Worm (Caenorhabditis elegans) whole organism, young adult: ENCODE data around the gene W06G6.2.

ENCODE experiments used
- F52B5.7 ChIP-seq: sonication (generic microtip); optimal IDR thresholded peaks from 2 replicates; lab custom pipeline; 2016; ENCODE audit warnings: mild to moderate bottlenecking, missing genetic modification characterization, missing compliant biosample characterization
- Y95B8A.8 ChIP-seq: fragments of 200-800 bp; sonication (Bioruptor generic); IDR thresholded peaks from 2 replicates; pipeline ENCODE4 v1.3.6; 2022; ENCODE audit warnings: missing genetic modification reagents, missing genetic modification characterization, missing compliant biosample characterization
- bed-1 ChIP-seq: fragments of 200-800 bp; sonication (Bioruptor generic); IDR thresholded peaks from 2 replicates; pipeline ENCODE4 v1.3.6; 2022; ENCODE audit warnings: missing genetic modification reagents, missing genetic modification characterization, missing compliant biosample characterization
- cebp-2 ChIP-seq: fragments of 200-800 bp; sonication (Bioruptor generic); IDR thresholded peaks from 2 replicates; pipeline ENCODE4 v1.3.6; 2022; ENCODE audit warnings: missing genetic modification characterization, missing compliant biosample characterization
- lin-26 ChIP-seq: fragments of 200-800 bp; sonication (Bioruptor generic); IDR thresholded peaks from 2 replicates; pipeline ENCODE4 v1.3.6; 2022; ENCODE audit warnings: missing genetic modification reagents, missing genetic modification characterization, missing compliant biosample characterization
- lin-54 ChIP-seq: fragments of 200-800 bp; sonication (Bioruptor generic); optimal IDR thresholded peaks from 2 replicates; lab custom pipeline; 2018; ENCODE audit warnings: mild to moderate bottlenecking, missing genetic modification characterization, missing compliant biosample characterization
- nhr-90 ChIP-seq: sonication (generic microtip); optimal IDR thresholded peaks from 2 replicates; lab custom pipeline; 2016; ENCODE audit warnings: missing genotype, mild to moderate bottlenecking, missing genetic modification characterization, missing compliant biosample characterization
- snpc-1.1 ChIP-seq: sonication (generic microtip); optimal IDR thresholded peaks from 2 replicates; lab custom pipeline; 2017; ENCODE audit warnings: missing genetic modification characterization, mild to moderate bottlenecking, missing compliant biosample characterization, antibody characterized with exemption, moderate library complexity, missing genotype, missing genetic modification reagents; ENCODE audit not compliant: insufficient read depth
- snpc-4 ChIP-seq, 5 experiments: fragments of 150-350 bp in 1 of 5; sonication (generic microtip) in 4 of 5; optimal IDR thresholded peaks; 2 replicates each; lab custom pipeline; 2014 to 2018; ENCODE audit warnings: missing genetic modification characterization in 5 of 5, missing biosample characterization in 3 of 5, antibody characterized with exemption in 2 of 5, mild to moderate bottlenecking in 2 of 5, missing compliant biosample characterization in 2 of 5, missing genotype in 2 of 5, moderate library complexity in 2 of 5, missing genetic modification reagents in 1 of 5

- TF ChIP-seq snpc-1.1 (tag; lab: Kevin White, UChicago) (no peak), F52B5.7 (tag; lab: Kevin White, UChicago) (no peak), cebp-2 (GFP tag; lab: Robert Waterston, UW) (no peak), bed-1 (GFP tag; lab: Robert Waterston, UW) (no peak), Y95B8A.8 (no peak), lin-54 (GFP tag; lab: Kevin White, UChicago) (no peak), nhr-90 (tag; lab: Kevin White, UChicago) (no peak), lin-26 (no peak), snpc-4 (GFP tag; optimal IDR thresholded peaks at IDR 0.05; lab: Kevin White, UChicago) (no peak), snpc-4 (tag; optimal IDR thresholded peaks at IDR 0.05; lab: Kevin White, UChicago) (no peak)
Observed at ce11 chrV:16646372-16646771, 17.3 kb downstream of the W06G6.2 start, which contains the start of gene W06G6.9.
